Worm (Caenorhabditis elegans): ENCODE data around the gene F36G3.3.

The F36G3.3 gene

ce11 chrX:9798530-9798929 lies at the start of gene F36G3.3:
F36G3.3 (plus strand) TSS chrX:9798835.
- TF ChIP-seq ceh-62 (tag; optimal IDR thresholded peaks at IDR 0.05) (no peak), aly-2 (tag; optimal IDR thresholded peaks at IDR 0.05) (no peak), mdt-29 (GFP tag; IDR thresholded peaks at IDR 0.05) (no peak), duxl-1 (tag; optimal IDR thresholded peaks at IDR 0.05; ENCODE audit: poor library complexity) (no peak), lin-15B (tag; optimal IDR thresholded peaks at IDR 0.05) (no peak), lsy-2 (tag; optimal IDR thresholded peaks at IDR 0.05) (peak in 1 of 2 experiments; percentile 19), F49E8.2 (tag; optimal IDR thresholded peaks at IDR 0.05; ENCODE audit: borderline replicate concordance) (no peak), hlh-11 (tag; optimal IDR thresholded peaks at IDR 0.05) (no peak), ctbp-1 (GFP tag; IDR thresholded peaks at IDR 0.05) (peak; percentile 48; the same call in 1 of the 2 replicates), snpc-4 (tag; optimal IDR thresholded peaks at IDR 0.05) (no peak), dmd-6 (GFP tag; IDR thresholded peaks at IDR 0.05) (no peak), lin-38 (GFP tag; IDR thresholded peaks at IDR 0.05) (no peak), mdl-1 (tag; optimal IDR thresholded peaks at IDR 0.05) (peak in 1 of 2 experiments; percentile 20), lin-13 (GFP tag; optimal IDR thresholded peaks at IDR 0.05) (no peak), zfp-2 (tag; optimal IDR thresholded peaks at IDR 0.05) (no peak), T26A8.4 (GFP tag; IDR thresholded peaks at IDR 0.05) (no peak), mep-1 (tag; optimal IDR thresholded peaks at IDR 0.05) (no peak), rbr-2 (tag; optimal IDR thresholded peaks at IDR 0.05) (no peak), ztf-7 (tag; optimal IDR thresholded peaks at IDR 0.05) (no peak), nhr-237 (tag; optimal IDR thresholded peaks at IDR 0.05) (no peak), Y105C5A.15 (GFP tag; IDR thresholded peaks at IDR 0.05) (no peak), unc-130 (GFP tag; optimal IDR thresholded peaks at IDR 0.05) (no peak), fkh-10 (GFP tag; optimal IDR thresholded peaks at IDR 0.05) (peak; percentile 54), ceh-44 (GFP tag; IDR thresholded peaks at IDR 0.05) (no peak), sdz-12 (GFP tag; optimal IDR thresholded peaks at IDR 0.05) (no peak)

ce11 chrX:9754537-9754936 lies 44.1 kb upstream of the F36G3.3 start:
- TF ChIP-seq T26A8.4 (GFP tag; IDR thresholded peaks at IDR 0.05): no peak
- TF ChIP-seq aha-1 (tag): peak; percentile 50
- TF ChIP-seq Y75B8A.6 (GFP tag; IDR thresholded peaks at IDR 0.05): no peak
- TF ChIP-seq zag-1 (tag; optimal IDR thresholded peaks at IDR 0.05): no peak
- no peak for TF ChIP-seq lin-1 (GFP tag; IDR thresholded peaks at IDR 0.05)
- no peak for TF ChIP-seq mxl-3 (GFP tag; optimal IDR thresholded peaks at IDR 0.05)
- no peak for TF ChIP-seq daf-19 (GFP tag; conservative IDR thresholded peaks at IDR 0.05)
- no peak for TF ChIP-seq nhr-76 (tag; optimal IDR thresholded peaks at IDR 0.05)
- TF ChIP-seq unc-39 (tag; optimal IDR thresholded peaks at IDR 0.05): no peak

- no peak for TF ChIP-seq ZK337.2 (GFP tag; IDR thresholded peaks at IDR 0.05)
- TF ChIP-seq attf-4 (tag; optimal IDR thresholded peaks at IDR 0.05): no peak
These were observed 41.7 kb upstream of the F36G3.3 start, which contains the start of gene T09B9.1 for ce11 chrX:9756971-9757370. T09B9.1 (plus strand) TSS chrX:9757271.

- TF ChIP-seq jun-1 (tag; optimal IDR thresholded peaks at IDR 0.05) (no peak), dve-1 (tag; optimal IDR thresholded peaks at IDR 0.05; ENCODE audit: insufficient read depth) (no peak), lin-13 (GFP tag; optimal IDR thresholded peaks at IDR 0.05) (no peak), dpl-1 (GFP tag; optimal IDR thresholded peaks at IDR 0.05) (no peak), ztf-7 (tag; optimal IDR thresholded peaks at IDR 0.05) (no peak)
These were observed 37.4 kb upstream of the F36G3.3 start, which contains the start of gene T09B9.3 for ce11 chrX:9761266-9761665. T09B9.3 (minus strand) TSS chrX:9761366.
